Worm (Caenorhabditis elegans) whole organism, L3 larva: ENCODE data around the gene C09H10.9.

Source experiments
- ZK546.5 ChIP-seq: sonication (generic microtip); optimal IDR thresholded peaks from 2 replicates; lab custom pipeline; 2017; ENCODE audit warnings: missing biosample characterization, missing genetic modification characterization
- aly-2 ChIP-seq: fragments of 150-350 bp; optimal IDR thresholded peaks from 2 replicates; lab custom pipeline; 2014; ENCODE audit warnings: missing biosample characterization, missing genetic modification characterization
- ceh-9 ChIP-seq: sonication (generic microtip); optimal IDR thresholded peaks from 2 replicates; lab custom pipeline; 2018; ENCODE audit warnings: missing biosample characterization, missing genetic modification characterization
- egl-27 ChIP-seq: sonication (generic microtip); optimal IDR thresholded peaks from 4 replicates; lab custom pipeline; 2017; ENCODE audit warnings: missing biosample characterization, missing genetic modification reagents, missing genetic modification characterization
- egl-5 ChIP-seq: fragments of 150-350 bp; optimal IDR thresholded peaks from 2 replicates; lab custom pipeline; 2017; ENCODE audit warnings: missing biosample characterization, missing genetic modification reagents, missing genetic modification characterization, inconsistent platforms
- elt-1 ChIP-seq: fragments of 150-350 bp; optimal IDR thresholded peaks from 2 replicates; lab custom pipeline; 2014; ENCODE audit warnings: missing biosample characterization, missing genetic modification characterization
- elt-2 ChIP-seq: sonication (generic microtip); optimal IDR thresholded peaks from 2 replicates; lab custom pipeline; 2016; ENCODE audit warnings: missing genetic modification reagents, mild to moderate bottlenecking, missing genetic modification characterization, missing compliant biosample characterization
- elt-3 ChIP-seq, 3 experiments: fragments of 150-350 bp in 1 of 3; sonication (generic microtip) in 2 of 3; optimal IDR thresholded peaks; 2 replicates in 2 of 3; 4 replicates in 1 of 3; lab custom pipeline; 2014 to 2017; ENCODE audit warnings: missing biosample characterization in 3 of 3, missing genetic modification characterization in 3 of 3
- eor-1 ChIP-seq, 2 experiments: fragments of 150-350 bp; optimal IDR thresholded peaks; 2 replicates each; lab custom pipeline; 2014 to 2018; ENCODE audit warnings: missing biosample characterization in 2 of 2, missing genetic modification characterization in 2 of 2
- fkh-2 ChIP-seq: fragments of 150-350 bp; optimal IDR thresholded peaks from 2 replicates; lab custom pipeline; 2014; ENCODE audit warnings: missing biosample characterization, missing genetic modification reagents, missing genetic modification characterization
- hmg-11 ChIP-seq: sonication (generic microtip); optimal IDR thresholded peaks from 2 replicates; lab custom pipeline; 2016; ENCODE audit warnings: missing genetic modification characterization, missing compliant biosample characterization
- lin-15B ChIP-seq: fragments of 150-350 bp; optimal IDR thresholded peaks from 2 replicates; lab custom pipeline; 2014; ENCODE audit warnings: missing biosample characterization, missing genetic modification characterization
- lsy-12 ChIP-seq: sonication (generic microtip); optimal IDR thresholded peaks from 2 replicates; lab custom pipeline; 2016; ENCODE audit warnings: mild to moderate bottlenecking, missing genetic modification characterization, missing compliant biosample characterization
- mdl-1 ChIP-seq: fragments of 150-350 bp; optimal IDR thresholded peaks from 2 replicates; lab custom pipeline; 2014; ENCODE audit warnings: missing biosample characterization, missing genetic modification characterization
- mml-1 ChIP-seq: fragments of 150-350 bp; sonication (generic microtip); optimal IDR thresholded peaks from 3 replicates; lab custom pipeline; 2014; ENCODE audit warnings: missing biosample characterization, missing genetic modification characterization
- nfya-1 ChIP-seq: sonication (generic microtip); optimal IDR thresholded peaks from 2 replicates; lab custom pipeline; 2017; ENCODE audit warnings: missing genetic modification characterization, mild to moderate bottlenecking, missing compliant biosample characterization, antibody characterized with exemption, moderate library complexity; ENCODE audit not compliant: insufficient read depth
- nhr-12 ChIP-seq: fragments of 150-350 bp; optimal IDR thresholded peaks from 2 replicates; lab custom pipeline; 2014; ENCODE audit warnings: missing biosample characterization, missing genetic modification characterization
- nhr-23 ChIP-seq: fragments of 150-350 bp; optimal IDR thresholded peaks from 2 replicates; lab custom pipeline; 2014; ENCODE audit warnings: missing biosample characterization, missing genetic modification reagents, missing genetic modification characterization
- nhr-25 ChIP-seq: sonication (generic microtip); optimal IDR thresholded peaks from 2 replicates; lab custom pipeline; 2017; ENCODE audit warnings: missing biosample characterization, missing genetic modification characterization
- nhr-43 ChIP-seq: sonication (generic microtip); optimal IDR thresholded peaks from 2 replicates; lab custom pipeline; 2016; ENCODE audit warnings: mild to moderate bottlenecking, missing genetic modification characterization, missing compliant biosample characterization; ENCODE audit not compliant: poor library complexity, severe bottlenecking
- nhr-67 ChIP-seq: fragments of 150-350 bp; optimal IDR thresholded peaks from 2 replicates; lab custom pipeline; 2014; ENCODE audit warnings: missing biosample characterization, missing genetic modification characterization
- nhr-76 ChIP-seq: fragments of 150-350 bp; sonication (generic microtip); optimal IDR thresholded peaks from 5 replicates; lab custom pipeline; 2014; ENCODE audit warnings: missing biosample characterization, missing genetic modification characterization
- pha-4 ChIP-seq: fragments of 150-350 bp; optimal IDR thresholded peaks from 2 replicates; lab custom pipeline; 2014; ENCODE audit warnings: missing biosample characterization, missing genetic modification reagents, missing genetic modification characterization
- pqm-1 ChIP-seq: fragments of 150-350 bp; optimal IDR thresholded peaks from 2 replicates; lab custom pipeline; 2017; ENCODE audit warnings: missing biosample characterization, missing genetic modification characterization, inconsistent platforms
- sea-2 ChIP-seq: fragments of 150-350 bp; sonication (generic microtip); optimal IDR thresholded peaks from 4 replicates; lab custom pipeline; 2014; ENCODE audit warnings: missing biosample characterization, missing genetic modification reagents, missing genetic modification characterization
- skn-1 ChIP-seq: fragments of 150-350 bp; optimal IDR thresholded peaks from 2 replicates; lab custom pipeline; 2014; ENCODE audit warnings: missing biosample characterization, missing genetic modification characterization
- tbx-2 ChIP-seq: sonication (generic microtip); optimal IDR thresholded peaks from 2 replicates; lab custom pipeline; 2016; ENCODE audit warnings: mild to moderate bottlenecking, missing genetic modification characterization, missing compliant biosample characterization
- unc-39 ChIP-seq: sonication (generic microtip); optimal IDR thresholded peaks from 4 replicates; lab custom pipeline; 2017; ENCODE audit warnings: missing biosample characterization, missing genetic modification characterization
- unc-62 ChIP-seq: fragments of 150-350 bp; sonication (generic microtip); optimal IDR thresholded peaks from 4 replicates; lab custom pipeline; 2014; ENCODE audit warnings: missing biosample characterization, missing genetic modification reagents, missing genetic modification characterization
- ztf-11 ChIP-seq: fragments of 150-350 bp; optimal IDR thresholded peaks from 2 replicates; lab custom pipeline; 2014; ENCODE audit warnings: missing biosample characterization, missing genetic modification characterization
- ztf-4 ChIP-seq: fragments of 150-350 bp; optimal IDR thresholded peaks from 2 replicates; lab custom pipeline; 2014; ENCODE audit warnings: missing biosample characterization, missing genetic modification characterization

The C09H10.9 gene

DNA sequence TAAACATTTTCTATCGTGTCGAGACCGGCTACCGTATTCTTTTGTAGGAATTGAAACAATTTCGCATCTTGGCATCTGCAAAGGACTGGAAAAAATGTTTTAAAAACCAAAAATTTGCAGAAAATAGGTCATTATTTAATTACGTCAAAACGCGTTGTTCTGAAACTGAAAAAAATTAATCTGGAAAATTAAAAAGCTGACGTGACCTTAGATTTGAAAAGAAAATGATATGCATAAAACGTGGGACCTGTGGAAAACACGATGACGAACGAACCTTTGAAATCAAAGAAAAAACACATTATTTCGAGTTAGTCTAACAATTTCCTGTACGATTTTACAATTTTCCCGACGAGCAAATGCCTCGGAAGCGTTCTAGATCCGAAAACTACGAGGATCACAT is at the start of gene C09H10.9:
Gene C09H10.9 (plus strand): TSS at position 301 of the 400 bp plus-strand sequence.
- TF ChIP-seq ztf-4 (tag; lab: Kevin White, UChicago) (no peak), egl-5 (tag; lab: Kevin White, UChicago) (no peak), hmg-11 (tag; lab: Kevin White, UChicago) (no peak), skn-1 (tag; lab: Kevin White, UChicago) (no peak), ceh-9 (tag; lab: Kevin White, UChicago) (no peak), nhr-12 (tag; lab: Kevin White, UChicago) (no peak)

DNA sequence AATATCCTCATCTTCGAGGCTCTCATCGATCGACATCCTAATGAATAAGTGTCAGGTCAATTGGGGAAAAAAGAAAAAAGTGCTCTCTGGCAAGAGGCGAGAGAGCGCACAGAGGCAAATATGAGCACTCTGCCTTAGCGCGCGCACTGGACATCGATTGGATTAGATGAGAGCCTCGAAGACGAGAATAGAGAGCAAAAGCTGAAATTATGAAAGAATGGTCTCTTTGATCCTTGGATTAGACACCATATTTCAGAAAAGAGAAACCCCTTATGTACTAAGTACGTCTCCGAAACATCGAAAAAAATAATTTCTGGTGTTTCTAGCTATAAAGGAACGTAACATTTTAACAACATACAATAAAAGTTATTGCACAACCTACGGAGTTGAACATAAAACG is 49.0 kb upstream of the C09H10.9 start, which contains the start of gene F45E10.2:
Gene F45E10.2 (minus strand): TSS at position 101 of the 400 bp plus-strand sequence.
- no peak for TF ChIP-seq nhr-12 (tag; lab: Kevin White, UChicago)
- TF ChIP-seq pqm-1 (tag; lab: Kevin White, UChicago): no peak
- TF ChIP-seq ZK546.5 (tag; lab: Kevin White, UChicago): no peak
- no peak for TF ChIP-seq elt-2 (tag; lab: Kevin White, UChicago)
- TF ChIP-seq unc-39 (tag; lab: Kevin White, UChicago): no peak
- TF ChIP-seq ztf-4 (tag; lab: Kevin White, UChicago): no peak
- TF ChIP-seq ceh-9 (tag; lab: Kevin White, UChicago): no peak
- TF ChIP-seq elt-1 (tag; lab: Kevin White, UChicago): no peak
- no peak for TF ChIP-seq pha-4
- no peak for TF ChIP-seq mdl-1
- TF ChIP-seq tbx-2 (tag; lab: Kevin White, UChicago): no peak
- TF ChIP-seq, all 47 proteins: peak for 0

DNA sequence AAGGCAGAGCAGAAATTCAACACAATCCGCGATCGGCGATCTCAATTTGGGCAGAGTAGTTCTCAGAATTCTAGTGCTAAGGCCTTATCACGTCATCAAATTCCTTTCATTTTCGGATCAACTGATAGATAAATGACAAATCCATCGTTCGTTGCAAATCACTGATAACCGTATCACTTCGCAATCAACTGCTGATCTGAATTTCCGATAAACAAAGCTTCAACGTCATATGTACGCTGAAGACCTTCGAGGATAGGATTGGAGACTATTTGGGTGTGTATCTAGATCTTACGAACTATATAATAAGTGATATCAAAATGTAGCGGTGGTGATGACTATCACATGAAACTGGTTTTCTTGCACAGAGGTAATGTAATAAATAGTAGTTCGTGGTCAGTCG is 47.0 kb upstream of the C09H10.9 start:
- TF ChIP-seq nhr-23 (peak; percentile 30), egl-27 (tag; lab: Kevin White, UChicago) (no peak), nhr-25 (tag; lab: Kevin White, UChicago) (no peak), fkh-2 (tag; lab: Kevin White, UChicago) (no peak)

DNA sequence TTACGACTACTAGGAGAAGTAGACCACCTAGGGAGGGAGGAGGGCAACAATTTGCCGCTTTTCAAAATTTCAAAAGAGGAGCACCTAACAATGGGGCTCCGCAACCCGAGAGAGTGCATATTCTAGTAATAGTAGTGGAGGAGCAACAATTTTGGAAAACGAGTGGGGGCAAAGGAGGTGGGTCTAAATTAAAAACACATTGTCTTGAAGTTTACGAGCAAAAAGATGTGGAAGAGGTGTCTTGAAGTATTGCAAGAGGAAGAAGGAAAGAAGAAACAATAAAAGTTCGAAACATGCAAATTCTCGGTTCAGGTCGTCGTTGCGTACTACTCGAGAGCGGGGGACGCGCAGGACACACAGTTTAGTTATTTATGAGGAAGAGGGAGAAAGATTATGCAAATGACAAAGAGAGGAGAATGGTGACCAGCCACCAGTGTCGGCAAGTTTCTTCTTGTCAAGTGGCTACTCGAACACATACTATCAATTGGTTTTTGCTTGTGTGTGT is 40.0 kb upstream of the C09H10.9 start:
- no peak for TF ChIP-seq ZK546.5 (tag; lab: Kevin White, UChicago)
- no peak for TF ChIP-seq pqm-1 (tag; lab: Kevin White, UChicago)
- no peak for TF ChIP-seq hmg-11 (tag; lab: Kevin White, UChicago)
- no peak for TF ChIP-seq unc-62
- TF ChIP-seq mml-1 (tag; lab: Kevin White, UChicago): no peak
- TF ChIP-seq nhr-12 (tag; lab: Kevin White, UChicago): no peak
- no peak for TF ChIP-seq nhr-76 (tag; lab: Kevin White, UChicago)
- no peak for TF ChIP-seq nhr-23

DNA sequence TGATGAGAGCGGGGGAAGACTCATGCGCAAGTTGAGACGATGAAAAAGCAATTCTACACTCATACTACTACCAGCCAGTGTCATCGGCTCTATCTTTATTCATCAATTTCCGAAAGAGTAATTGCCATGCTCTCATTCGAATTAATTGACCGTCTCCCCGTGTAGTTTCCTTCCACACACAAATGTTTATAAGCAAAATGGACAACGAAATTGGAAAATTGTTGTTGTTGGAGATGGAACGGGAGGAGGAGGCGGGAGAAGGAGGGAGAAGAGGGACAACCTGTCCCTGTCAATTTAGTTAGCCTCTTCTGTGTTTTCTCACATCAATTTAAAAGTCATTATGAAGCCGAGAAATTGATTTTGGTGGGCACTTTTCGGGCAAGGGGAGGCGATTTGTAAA is 31.7 kb upstream of the C09H10.9 start:
- TF ChIP-seq ZK546.5 (tag; lab: Kevin White, UChicago) (no peak), sea-2 (no peak), mdl-1 (no peak), ztf-4 (tag; lab: Kevin White, UChicago) (no peak), nhr-76 (tag; lab: Kevin White, UChicago) (no peak), nhr-67 (tag; lab: Kevin White, UChicago) (no peak), eor-1 (tag; optimal IDR thresholded peaks at IDR 0.05; lab: Kevin White, UChicago) (no peak), ztf-11 (no peak), ceh-9 (tag; lab: Kevin White, UChicago) (no peak), nfya-1 (tag; lab: Kevin White, UChicago) (no peak), fkh-2 (tag; lab: Kevin White, UChicago) (no peak), nhr-25 (tag; lab: Kevin White, UChicago) (no peak)

DNA sequence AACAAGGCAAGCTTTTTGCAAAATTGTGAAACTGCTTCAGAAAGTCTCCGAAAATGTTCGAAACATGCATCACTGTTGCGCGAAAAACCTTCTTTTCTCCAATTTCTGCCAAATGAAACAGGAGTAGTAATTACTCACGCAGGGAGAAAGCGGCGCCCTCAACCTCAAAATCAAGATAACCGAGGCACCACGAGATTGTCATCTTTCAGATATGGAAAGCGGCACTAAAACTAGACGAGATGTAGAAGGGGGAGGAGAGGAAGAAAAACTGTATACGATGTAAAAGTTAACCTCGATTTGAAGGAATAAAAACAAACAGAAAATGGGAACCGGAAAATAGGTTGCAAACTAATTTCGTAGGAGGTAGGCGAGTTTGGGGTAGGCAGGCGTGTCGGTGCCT is 27.7 kb upstream of the C09H10.9 start:
- TF ChIP-seq aly-2 (tag; lab: Kevin White, UChicago) (no peak), lsy-12 (tag; lab: Kevin White, UChicago) (no peak), nhr-25 (tag; lab: Kevin White, UChicago) (peak; percentile 12), unc-62 (no peak), lin-15B (tag; lab: Kevin White, UChicago) (no peak), elt-1 (tag; lab: Kevin White, UChicago) (peak; percentile 82), elt-3 (tag; optimal IDR thresholded peaks at IDR 0.05; lab: Kevin White, UChicago) (no peak), nhr-43 (no peak)
